Fruit fly (Drosophila melanogaster): ENCODE measurements around the gene Sugb.

Sugb gene

dm6 chr3L:11648410-11648809, 35.4 kb upstream of the Sugb start, which contains the start of the genes RIOK1 and Polr3H (continued):
- TF ChIP-seq grn (GFP tag; optimal IDR thresholded peaks at IDR 0.05) (no peak), CG10565 (GFP tag; optimal IDR thresholded peaks at IDR 0.05) (peak; percentile 6), h (optimal IDR thresholded peaks at IDR 0.05) (no peak), sr (GFP tag; IDR thresholded peaks at IDR 0.05) (no peak), CG6683 (GFP tag; optimal IDR thresholded peaks at IDR 0.05) (no peak), Atf3 (GFP tag; optimal IDR thresholded peaks at IDR 0.05) (peak; percentile 47), sob (GFP tag; IDR thresholded peaks at IDR 0.05) (peak; percentile 28; the same call in 1 of the 2 replicates), CG10654 (GFP tag; optimal IDR thresholded peaks at IDR 0.05) (peak; percentile 65), Ptx1 (GFP tag; IDR thresholded peaks at IDR 0.05) (peak; percentile 63; the same call in 1 of the 2 replicates), CG43689 (GFP tag; IDR thresholded peaks at IDR 0.05) (no peak), Hey (tag; optimal IDR thresholded peaks at IDR 0.05) (no peak), CG15073 (GFP tag; optimal IDR thresholded peaks at IDR 0.05) (no peak), CG6765 (GFP tag; optimal IDR thresholded peaks at IDR 0.05) (no peak), CG9437 (GFP tag; optimal IDR thresholded peaks at IDR 0.05) (no peak), maf-S (GFP tag; optimal IDR thresholded peaks at IDR 0.05) (peak; percentile 49), gt (GFP tag; IDR thresholded peaks at IDR 0.05) (no peak), Adf1 (GFP tag; IDR thresholded peaks at IDR 0.05) (peak; percentile 41; the same call in 1 of the 2 replicates), CG31224 (GFP tag; IDR thresholded peaks at IDR 0.05) (no peak), pho (GFP tag; optimal IDR thresholded peaks at IDR 0.05) (peak; percentile 80), CG30403 (GFP tag; optimal IDR thresholded peaks at IDR 0.05) (peak; percentile 66), disco-r (GFP tag; optimal IDR thresholded peaks at IDR 0.05) (peak; percentile 27), CG2889 (GFP tag; IDR thresholded peaks at IDR 0.05) (peak; percentile 57; the same call in 1 of the 3 replicates), C15 (GFP tag; IDR thresholded peaks at IDR 0.05) (no peak), nmo (GFP tag; optimal IDR thresholded peaks at IDR 0.05) (peak; percentile 78), CG6175 (GFP tag; IDR thresholded peaks at IDR 0.05) (no peak), CG13775 (GFP tag; optimal IDR thresholded peaks at IDR 0.05) (peak; percentile 82), CG15601 (tag; optimal IDR thresholded peaks at IDR 0.05) (no peak), ara (GFP tag; IDR thresholded peaks at IDR 0.05) (peak; percentile 21; the same call in 1 of the 2 replicates), Med (GFP tag) (peak; percentile 97), Meics (GFP tag; optimal IDR thresholded peaks at IDR 0.05) (peak; percentile 64), sim (GFP tag; IDR thresholded peaks at IDR 0.05) (no peak), CG11560 (tag; IDR thresholded peaks at IDR 0.05) (no peak), scrt (GFP tag; optimal IDR thresholded peaks at IDR 0.05) (peak; percentile 64), CG7271 (tag; optimal IDR thresholded peaks at IDR 0.05) (no peak), CG8944 (GFP tag; optimal IDR thresholded peaks at IDR 0.05) (peak; percentile 74), CG14441 (GFP tag; IDR thresholded peaks at IDR 0.05) (0 out of 2 replicates have a peak, but pooled peaks have one; percentile 69), Ada2b (GFP tag; IDR thresholded peaks at IDR 0.05) (peak; percentile 60), dan (GFP tag; IDR thresholded peaks at IDR 0.05) (no peak), peb (GFP tag; IDR thresholded peaks at IDR 0.05) (0 out of 2 replicates have a peak, but pooled peaks have one; percentile 28), exex (tag; optimal IDR thresholded peaks at IDR 0.05) (no peak), CG17802 (tag; optimal IDR thresholded peaks at IDR 0.05) (peak; percentile 48), fd102C (GFP tag; optimal IDR thresholded peaks at IDR 0.05) (no peak), otp (GFP tag; IDR thresholded peaks at IDR 0.05) (no peak), Doc2 (GFP tag; IDR thresholded peaks at IDR 0.05) (no peak), fru (optimal IDR thresholded peaks at IDR 0.05) (no peak), wor (GFP tag; IDR thresholded peaks at IDR 0.05) (no peak), CG3065 (GFP tag; optimal IDR thresholded peaks at IDR 0.05) (peak; percentile 25), CG6272 (GFP tag; IDR thresholded peaks at IDR 0.05) (peak; percentile 19; the same call in 1 of the 2 replicates), zf30C (GFP tag; optimal IDR thresholded peaks at IDR 0.05) (no peak), CG17568 (GFP tag; optimal IDR thresholded peaks at IDR 0.05) (no peak), CG1647 (GFP tag; optimal IDR thresholded peaks at IDR 0.05) (peak; percentile 43), CG14050 (GFP tag; IDR thresholded peaks at IDR 0.05) (peak; percentile 38; the same call in 1 of the 3 replicates), CG7839 (tag; optimal IDR thresholded peaks at IDR 0.05) (no peak)

All from whole organism, embryonic.